Fruit fly (Drosophila melanogaster) whole organism, embryonic: ENCODE data around the gene CkIIbeta.

Source experiments
- Antp ChIP-seq: fragments of 200-800 bp; sonication (Bioruptor generic); optimal IDR thresholded peaks from 3 replicates; lab custom pipeline; 2016; ENCODE audit warnings: missing biosample characterization, missing genetic modification characterization
- Asciz ChIP-seq: fragments of 200-800 bp; sonication (Bioruptor generic); optimal IDR thresholded peaks from 2 replicates; lab custom pipeline; 2017; ENCODE audit warnings: missing biosample characterization, mild to moderate bottlenecking, missing genetic modification characterization, missing genetic modification reagents
- CG10543 ChIP-seq: fragments of 200-800 bp; sonication (Bioruptor generic); optimal IDR thresholded peaks from 3 replicates; lab custom pipeline; 2017; ENCODE audit warnings: missing biosample characterization, mild to moderate bottlenecking, missing genetic modification characterization, moderate library complexity
- CG12219 ChIP-seq: fragments of 200-800 bp; sonication (Bioruptor generic); optimal IDR thresholded peaks from 3 replicates; lab custom pipeline; 2018; ENCODE audit warnings: missing biosample characterization, mild to moderate bottlenecking, missing genetic modification characterization
- CG13296 ChIP-seq: fragments of 200-800 bp; sonication (Bioruptor generic); optimal IDR thresholded peaks from 3 replicates; lab custom pipeline; 2018; ENCODE audit warnings: missing biosample characterization, mild to moderate bottlenecking, missing genetic modification characterization
- CG1529 ChIP-seq: fragments of 200-800 bp; sonication (Bioruptor generic); optimal IDR thresholded peaks from 3 replicates; lab custom pipeline; 2018; ENCODE audit warnings: missing biosample characterization, missing genetic modification characterization
- CG15514 ChIP-seq: fragments of 200-800 bp; sonication (Bioruptor generic); optimal IDR thresholded peaks from 3 replicates; lab custom pipeline; 2017; ENCODE audit warnings: missing biosample characterization, missing genetic modification characterization, mild to moderate bottlenecking, moderate library complexity, missing genetic modification reagents
- CG15696 ChIP-seq: fragments of 200-800 bp; sonication (Bioruptor generic); optimal IDR thresholded peaks from 2 replicates; lab custom pipeline; 2019; ENCODE audit warnings: missing biosample characterization, mild to moderate bottlenecking, missing genetic modification characterization, moderate library complexity
- CG17361 ChIP-seq: fragments of 200-800 bp; sonication (Bioruptor generic); IDR thresholded peaks from 3 replicates; pipeline ENCODE4 v1.3.6; 2022; ENCODE audit warnings: missing biosample characterization, missing genetic modification characterization
- CG18764 ChIP-seq: fragments of 200-800 bp; sonication (Bioruptor generic); optimal IDR thresholded peaks from 3 replicates; lab custom pipeline; 2016; ENCODE audit warnings: missing biosample characterization, missing genetic modification characterization
- CG31388 ChIP-seq: fragments of 200-800 bp; sonication (Bioruptor generic); optimal IDR thresholded peaks from 2 replicates; lab custom pipeline; 2016; ENCODE audit warnings: missing biosample characterization, missing genetic modification characterization
- CG34422 ChIP-seq: fragments of 200-800 bp; sonication (Bioruptor generic); IDR thresholded peaks from 3 replicates; pipeline ENCODE4 v1.3.6; 2022; ENCODE audit warnings: missing biosample characterization, missing genetic modification characterization
- CG3838 ChIP-seq: fragments of 200-800 bp; sonication (Bioruptor generic); optimal IDR thresholded peaks from 3 replicates; lab custom pipeline; 2016; ENCODE audit warnings: missing biosample characterization, missing genetic modification characterization
- CG4360 ChIP-seq: fragments of 200-800 bp; sonication (Bioruptor generic); IDR thresholded peaks from 2 replicates; pipeline ENCODE4 v1.3.6; 2022; ENCODE audit warnings: missing biosample characterization, missing genetic modification characterization
- CG4854 ChIP-seq: fragments of 200-800 bp; sonication (Bioruptor generic); optimal IDR thresholded peaks from 2 replicates; lab custom pipeline; 2016; ENCODE audit warnings: missing biosample characterization, missing genetic modification characterization, inconsistent platforms
- CG8089 ChIP-seq: fragments of 200-800 bp; sonication (Bioruptor generic); optimal IDR thresholded peaks from 3 replicates; lab custom pipeline; 2016; ENCODE audit warnings: missing biosample characterization, missing genetic modification characterization
- CG8359 ChIP-seq: fragments of 200-800 bp; sonication (Bioruptor generic); optimal IDR thresholded peaks from 2 replicates; lab custom pipeline; 2017; ENCODE audit warnings: missing biosample characterization, mild to moderate bottlenecking, missing genetic modification characterization, borderline replicate concordance
- CG9727 ChIP-seq: fragments of 200-800 bp; sonication (Bioruptor generic); optimal IDR thresholded peaks from 3 replicates; lab custom pipeline; 2017; ENCODE audit warnings: missing biosample characterization, mild to moderate bottlenecking, missing genetic modification characterization
- CG9797 ChIP-seq: fragments of 200-800 bp; sonication (Bioruptor generic); optimal IDR thresholded peaks from 3 replicates; lab custom pipeline; 2018; ENCODE audit warnings: missing biosample characterization, mild to moderate bottlenecking, missing genetic modification characterization
- CoRest ChIP-seq: fragments of 200-800 bp; sonication (Bioruptor generic); optimal IDR thresholded peaks from 3 replicates; lab custom pipeline; 2018; ENCODE audit warnings: missing biosample characterization, mild to moderate bottlenecking, missing genetic modification characterization, moderate library complexity
- Dip3 ChIP-seq: fragments of 200-800 bp; sonication (Bioruptor generic); optimal IDR thresholded peaks from 3 replicates; lab custom pipeline; 2016; ENCODE audit warnings: missing biosample characterization, missing genetic modification characterization
- HLHmδ ChIP-seq: fragments of 200-800 bp; sonication (Bioruptor generic); optimal IDR thresholded peaks from 2 replicates; lab custom pipeline; 2018; ENCODE audit warnings: missing biosample characterization, mild to moderate bottlenecking, missing genetic modification characterization, moderate library complexity
- NfI ChIP-seq: fragments of 200-800 bp; sonication (Bioruptor generic); optimal IDR thresholded peaks from 3 replicates; lab custom pipeline; 2018; ENCODE audit warnings: missing biosample characterization, mild to moderate bottlenecking, missing genetic modification characterization, moderate library complexity
- Ssrp ChIP-seq: fragments of 200-800 bp; sonication (Bioruptor generic); optimal IDR thresholded peaks from 2 replicates; lab custom pipeline; 2018; ENCODE audit warnings: missing biosample characterization, mild to moderate bottlenecking, missing genetic modification characterization, moderate library complexity
- Vsx1 ChIP-seq: fragments of 200-800 bp; sonication (Bioruptor generic); optimal IDR thresholded peaks from 2 replicates; lab custom pipeline; 2017; ENCODE audit warnings: missing biosample characterization, mild to moderate bottlenecking, missing genetic modification characterization, missing genetic modification reagents
- Xbp1 ChIP-seq: fragments of 200-800 bp; sonication (Bioruptor generic); optimal IDR thresholded peaks from 3 replicates; lab custom pipeline; 2016; ENCODE audit warnings: missing biosample characterization, mild to moderate bottlenecking, missing genetic modification characterization
- aop ChIP-seq: fragments of 200-800 bp; sonication (Bioruptor generic); IDR thresholded peaks from 2 replicates; pipeline ENCODE4 v1.3.6; 2022; ENCODE audit warnings: missing biosample characterization, missing genetic modification characterization
- az2 ChIP-seq: fragments of 200-800 bp; sonication (Bioruptor generic); optimal IDR thresholded peaks from 3 replicates; lab custom pipeline; 2016; ENCODE audit warnings: missing biosample characterization, missing genetic modification characterization
- bowl ChIP-seq: fragments of 200-800 bp; sonication (Bioruptor generic); IDR thresholded peaks from 2 replicates; pipeline ENCODE4 v1.3.6; 2022; ENCODE audit warnings: missing biosample characterization, missing genetic modification characterization
- crp ChIP-seq, 2 experiments: fragments of 200-800 bp; sonication (Bioruptor generic); optimal IDR thresholded peaks; 2 replicates in 1 of 2; 3 replicates in 1 of 2; lab custom pipeline; 2017; ENCODE audit warnings: missing biosample characterization in 2 of 2, missing genetic modification characterization in 2 of 2, mild to moderate bottlenecking in 1 of 2, moderate library complexity in 1 of 2
- gcm2 ChIP-seq: fragments of 200-800 bp; sonication (Bioruptor generic); optimal IDR thresholded peaks from 2 replicates; lab custom pipeline; 2016; ENCODE audit warnings: missing biosample characterization, missing genetic modification characterization
- knrl ChIP-seq: fragments of 200-800 bp; sonication (Bioruptor generic); IDR thresholded peaks from 3 replicates; pipeline ENCODE4 v1.3.6; 2022; ENCODE audit warnings: missing biosample characterization, missing genetic modification characterization; ENCODE audit not compliant: partially characterized antibody
- lmd ChIP-seq: fragments of 200-800 bp; sonication (Bioruptor generic); IDR thresholded peaks from 2 replicates; pipeline ENCODE4 v1.3.6; 2022; ENCODE audit warnings: missing biosample characterization, missing genetic modification characterization
- lov ChIP-seq, 2 experiments: fragments of 200-800 bp in 1 of 2; fragments of >200 bp in 1 of 2; sonication (Bioruptor generic) in 1 of 2; IDR thresholded peaks in 1 of 2; optimal IDR thresholded peaks in 1 of 2; 2 replicates in 1 of 2; 3 replicates in 1 of 2; pipeline versions ENCODE4 v1.3.6 to Lab custom; 2017 to 2022; ENCODE audit warnings: missing biosample characterization in 1 of 2, missing genetic modification characterization in 1 of 2
- nerfin-2 ChIP-seq: fragments of 200-800 bp; sonication (Bioruptor generic); IDR thresholded peaks from 2 replicates; pipeline ENCODE4 v1.3.6; 2022; ENCODE audit warnings: missing biosample characterization, missing genetic modification characterization; ENCODE audit not compliant: partially characterized antibody
- nom ChIP-seq: fragments of 200-800 bp; sonication (Bioruptor generic); optimal IDR thresholded peaks from 2 replicates; lab custom pipeline; 2017; ENCODE audit warnings: missing biosample characterization, missing genetic modification characterization, mild to moderate bottlenecking, moderate library complexity, missing genetic modification reagents
- odd ChIP-seq: fragments of 200-800 bp; sonication (Bioruptor generic); optimal IDR thresholded peaks from 2 replicates; lab custom pipeline; 2017; ENCODE audit warnings: missing biosample characterization, mild to moderate bottlenecking, missing genetic modification characterization
- pan ChIP-seq, 4 experiments: fragments of >200 bp in 3 of 4; fragments of 200-800 bp in 1 of 4; sonication (Bioruptor generic) in 1 of 4; optimal IDR thresholded peaks in 3 of 4; IDR thresholded peaks in 1 of 4; 2 replicates each; pipeline versions ENCODE4 v1.3.6 to Lab custom; 2017 to 2022; ENCODE audit warnings: missing biosample characterization in 2 of 4, missing genetic modification characterization in 2 of 4, mixed read lengths in 1 of 4
- pros ChIP-seq: fragments of 200-800 bp; sonication (Bioruptor generic); optimal IDR thresholded peaks from 3 replicates; lab custom pipeline; 2019; ENCODE audit warnings: missing biosample characterization, mild to moderate bottlenecking, missing genetic modification characterization, moderate library complexity
- salm ChIP-seq: fragments of 200-800 bp; sonication (Bioruptor generic); optimal IDR thresholded peaks from 2 replicates; lab custom pipeline; 2018; ENCODE audit warnings: missing biosample characterization, mild to moderate bottlenecking, missing genetic modification characterization
- scrt ChIP-seq: fragments of 200-800 bp; sonication (Bioruptor generic); optimal IDR thresholded peaks from 2 replicates; lab custom pipeline; 2018; ENCODE audit warnings: missing biosample characterization, mild to moderate bottlenecking, missing genetic modification characterization, moderate library complexity
- sens ChIP-seq: fragments of 200-800 bp; sonication (Bioruptor generic); peaks from one replicate; lab custom pipeline; 2016; ENCODE audit warnings: missing biosample characterization, missing genetic modification characterization
- sima ChIP-seq: fragments of 200-800 bp; sonication (Bioruptor generic); optimal IDR thresholded peaks from 2 replicates; lab custom pipeline; 2016; ENCODE audit warnings: missing biosample characterization, missing genetic modification characterization
- sr ChIP-seq: fragments of 200-800 bp; sonication (Bioruptor generic); IDR thresholded peaks from 3 replicates; pipeline ENCODE4 v1.3.6; 2022; ENCODE audit warnings: missing biosample characterization, missing genetic modification characterization
- tin ChIP-seq: fragments of 200-800 bp; sonication (Bioruptor generic); optimal IDR thresholded peaks from 3 replicates; lab custom pipeline; 2016; ENCODE audit warnings: missing biosample characterization, missing genetic modification characterization
- tna ChIP-seq: fragments of 200-800 bp; sonication (Bioruptor generic); IDR thresholded peaks from 2 replicates; pipeline ENCODE4 v1.3.6; 2022; ENCODE audit warnings: missing biosample characterization, missing genetic modification characterization; ENCODE audit not compliant: partially characterized antibody
- z ChIP-seq: fragments of 200-800 bp; sonication (Bioruptor generic); IDR thresholded peaks from 3 replicates; pipeline ENCODE4 v1.3.6; 2022; ENCODE audit warnings: missing biosample characterization, missing genetic modification characterization
- zfh2 ChIP-seq: fragments of 200-800 bp; sonication (Bioruptor generic); optimal IDR thresholded peaks from 2 replicates; lab custom pipeline; 2016; ENCODE audit warnings: missing biosample characterization, missing genetic modification characterization

Gene CkIIbeta

dm6 chrX:11846049-11846718 is 53.9 kb downstream of the CkIIbeta start, which contains the start of gene CG15740 (continued):
- TF ChIP-seq knrl (no peak), zfh2 (no peak), CG3838 (no peak), sr (GFP tag; lab: Robert Waterston, UW) (no peak), sima (GFP tag; lab: Kevin White, UChicago) (no peak), CG8359 (GFP tag; lab: Kevin White, UChicago) (no peak), CG18764 (GFP tag; lab: Kevin White, UChicago) (no peak), CG15514 (GFP tag; lab: Kevin White, UChicago) (no peak), crp (GFP tag; optimal IDR thresholded peaks at IDR 0.05; lab: Kevin White, UChicago) (no peak), CG4360 (GFP tag; lab: Robert Waterston, UW) (no peak), Vsx1 (GFP tag; lab: Kevin White, UChicago) (no peak), tna (GFP tag; lab: Robert Waterston, UW) (no peak), CG31388 (GFP tag; lab: Kevin White, UChicago) (no peak), CG1529 (GFP tag; lab: Kevin White, UChicago) (no peak), gcm2 (no peak), NfI (no peak), Dip3 (GFP tag; lab: Kevin White, UChicago) (no peak), salm (tag; lab: Kevin White, UChicago) (no peak), tin (GFP tag; lab: Kevin White, UChicago) (no peak), CoRest (tag; lab: Kevin White, UChicago) (peak; percentile 32), CG8089 (no peak), CG9727 (peak; percentile 16), scrt (GFP tag; lab: Kevin White, UChicago) (no peak), HLHmδ (no peak), Ssrp (tag; lab: Kevin White, UChicago) (no peak), bowl (GFP tag; lab: Robert Waterston, UW) (no peak), Asciz (GFP tag; lab: Kevin White, UChicago) (peak; percentile 41), CG34422 (GFP tag; lab: Robert Waterston, UW) (peak; percentile 51; the same call in 1 of the 3 replicates), nom (no peak), CG13296 (GFP tag; lab: Kevin White, UChicago) (peak; percentile 17), CG12219 (no peak), CG10543 (no peak), CG9797 (GFP tag; lab: Kevin White, UChicago) (no peak), CG15696 (tag; lab: Kevin White, UChicago) (no peak), nerfin-2 (GFP tag; lab: Robert Waterston, UW) (no peak), CG4854 (GFP tag; lab: Kevin White, UChicago) (no peak), CG17361 (GFP tag; lab: Robert Waterston, UW) (peak; percentile 44; the same call in 2 of the 3 replicates), lov (optimal IDR thresholded peaks at IDR 0.05; lab: Kevin White, UChicago) (no peak), lov (GFP tag; IDR thresholded peaks at IDR 0.05; lab: Robert Waterston, UW) (no peak), pan (optimal IDR thresholded peaks at IDR 0.05; lab: Kevin White, UChicago) (no peak), pan (GFP tag; optimal IDR thresholded peaks at IDR 0.05 in 1 of 2, IDR thresholded peaks at IDR 0.05 in 1 of 2) (peak in 1 of 2 experiments; percentile 55), pros (no peak), az2 (GFP tag; lab: Kevin White, UChicago) (no peak), z (GFP tag; lab: Robert Waterston, UW) (no peak), Xbp1 (GFP tag; lab: Kevin White, UChicago) (peak; percentile 45), lmd (GFP tag; lab: Robert Waterston, UW) (peak; percentile 72), Antp (GFP tag; lab: Kevin White, UChicago) (peak; percentile 40), aop (GFP tag; lab: Robert Waterston, UW) (no peak), odd (GFP tag; lab: Kevin White, UChicago) (no peak), sens (GFP tag; lab: Kevin White, UChicago) (peak; percentile 76)
